Fruit fly (Drosophila melanogaster) whole organism, embryonic: Measurements from ENCODE around the gene g.

ENCODE experiments used
- Bdp1 ChIP-seq: fragments of 200-800 bp; sonication (Bioruptor generic); optimal IDR thresholded peaks from 3 replicates; lab custom pipeline; 2016; ENCODE audit warnings: missing biosample characterization, missing genetic modification characterization
- CG10209 ChIP-seq: fragments of 200-800 bp; sonication (Bioruptor generic); optimal IDR thresholded peaks from 3 replicates; lab custom pipeline; 2017; ENCODE audit warnings: missing biosample characterization, mild to moderate bottlenecking, missing genetic modification characterization, missing genetic modification reagents
- CG10274 ChIP-seq: fragments of 200-800 bp; sonication (Bioruptor generic); optimal IDR thresholded peaks from 3 replicates; lab custom pipeline; 2017; ENCODE audit warnings: missing biosample characterization, mild to moderate bottlenecking, missing genetic modification characterization
- CG10366 ChIP-seq: fragments of 200-800 bp; sonication (Bioruptor generic); IDR thresholded peaks from 2 replicates; pipeline ENCODE4 v1.3.6; 2022; ENCODE audit warnings: missing biosample characterization, missing genetic modification characterization
- CG10565 ChIP-seq: fragments of 200-800 bp; sonication (Bioruptor generic); optimal IDR thresholded peaks from 3 replicates; lab custom pipeline; 2016; ENCODE audit warnings: missing biosample characterization, mild to moderate bottlenecking, missing genetic modification characterization
- CG12942 ChIP-seq: fragments of 200-800 bp; sonication (Bioruptor generic); optimal IDR thresholded peaks from 3 replicates; lab custom pipeline; 2016; ENCODE audit warnings: missing biosample characterization, missing genetic modification characterization
- CG15073 ChIP-seq: fragments of 200-800 bp; sonication (Bioruptor generic); optimal IDR thresholded peaks from 2 replicates; lab custom pipeline; 2016; ENCODE audit warnings: missing biosample characterization, missing genetic modification characterization
- CG1529 ChIP-seq: fragments of 200-800 bp; sonication (Bioruptor generic); optimal IDR thresholded peaks from 3 replicates; lab custom pipeline; 2018; ENCODE audit warnings: missing biosample characterization, missing genetic modification characterization
- CG15601 ChIP-seq: fragments of 200-800 bp; sonication (Bioruptor generic); optimal IDR thresholded peaks from 3 replicates; lab custom pipeline; 2019; ENCODE audit warnings: missing biosample characterization, mild to moderate bottlenecking, missing genetic modification characterization, moderate library complexity
- CG1647 ChIP-seq: fragments of 200-800 bp; sonication (Bioruptor generic); optimal IDR thresholded peaks from 3 replicates; lab custom pipeline; 2016; ENCODE audit warnings: missing biosample characterization, missing genetic modification characterization
- CG1832 ChIP-seq: fragments of 200-800 bp; sonication (Bioruptor generic); optimal IDR thresholded peaks from 2 replicates; lab custom pipeline; 2017; ENCODE audit warnings: missing biosample characterization, mild to moderate bottlenecking, missing genetic modification characterization, inconsistent platforms
- CG30431 ChIP-seq: fragments of 200-800 bp; sonication (Bioruptor generic); optimal IDR thresholded peaks from 2 replicates; lab custom pipeline; 2017; ENCODE audit warnings: missing biosample characterization, missing genetic modification characterization
- CG34422 ChIP-seq: fragments of 200-800 bp; sonication (Bioruptor generic); IDR thresholded peaks from 3 replicates; pipeline ENCODE4 v1.3.6; 2022; ENCODE audit warnings: missing biosample characterization, missing genetic modification characterization
- CG4282 ChIP-seq: fragments of 200-800 bp; sonication (Bioruptor generic); optimal IDR thresholded peaks from 2 replicates; lab custom pipeline; 2016; ENCODE audit warnings: missing biosample characterization, missing genetic modification characterization
- CG4328 ChIP-seq: fragments of 200-800 bp; sonication (Bioruptor generic); optimal IDR thresholded peaks from 3 replicates; lab custom pipeline; 2017; ENCODE audit warnings: missing biosample characterization, missing genetic modification reagents, missing genetic modification characterization
- CG43689 ChIP-seq: fragments of 200-800 bp; sonication (Bioruptor generic); IDR thresholded peaks from 2 replicates; pipeline ENCODE4 v1.3.6; 2022; ENCODE audit warnings: missing biosample characterization, missing genetic modification characterization
- CG4404 ChIP-seq: fragments of 200-800 bp; sonication (Bioruptor generic); IDR thresholded peaks from 2 replicates; pipeline ENCODE4 v1.3.6; 2022; ENCODE audit warnings: missing biosample characterization, missing genetic modification characterization
- CG6654 ChIP-seq: fragments of 200-800 bp; sonication (Bioruptor generic); optimal IDR thresholded peaks from 2 replicates; lab custom pipeline; 2017; ENCODE audit warnings: missing biosample characterization, mild to moderate bottlenecking, missing genetic modification characterization
- CG7357 ChIP-seq: fragments of 200-800 bp; sonication (Bioruptor generic); IDR thresholded peaks from 3 replicates; pipeline ENCODE4 v1.3.6; 2022; ENCODE audit warnings: missing biosample characterization, missing genetic modification characterization
- CG8359 ChIP-seq: fragments of 200-800 bp; sonication (Bioruptor generic); optimal IDR thresholded peaks from 2 replicates; lab custom pipeline; 2017; ENCODE audit warnings: missing biosample characterization, mild to moderate bottlenecking, missing genetic modification characterization, borderline replicate concordance
- CG8388 ChIP-seq: fragments of 200-800 bp; sonication (Bioruptor generic); optimal IDR thresholded peaks from 2 replicates; lab custom pipeline; 2019; ENCODE audit warnings: missing biosample characterization, mild to moderate bottlenecking, missing genetic modification characterization, moderate library complexity
- CG8478 ChIP-seq: fragments of >200 bp; optimal IDR thresholded peaks from 2 replicates; lab custom pipeline; 2018
- Doc3 ChIP-seq: fragments of 200-800 bp; sonication (Bioruptor generic); IDR thresholded peaks from 3 replicates; pipeline ENCODE4 v1.3.6; 2022; ENCODE audit warnings: missing biosample characterization, missing genetic modification characterization; ENCODE audit not compliant: partially characterized antibody
- Hand ChIP-seq: fragments of 200-800 bp; sonication (Bioruptor generic); optimal IDR thresholded peaks from 2 replicates; lab custom pipeline; 2017; ENCODE audit warnings: mild to moderate bottlenecking, missing biosample characterization, missing genetic modification reagents, missing genetic modification characterization
- Hr3 ChIP-seq: fragments of 200-800 bp; sonication (Bioruptor generic); optimal IDR thresholded peaks from 3 replicates; lab custom pipeline; 2016; ENCODE audit warnings: missing biosample characterization, missing genetic modification characterization
- Hr51 ChIP-seq, 2 experiments: fragments of 200-800 bp; sonication (Bioruptor generic); optimal IDR thresholded peaks; 2 replicates in 1 of 2; 3 replicates in 1 of 2; lab custom pipeline; 2016 to 2018; ENCODE audit warnings: missing biosample characterization in 2 of 2, missing genetic modification characterization in 2 of 2, mild to moderate bottlenecking in 1 of 2, moderate library complexity in 1 of 2
- Lpt ChIP-seq: fragments of >200 bp; optimal IDR thresholded peaks from 2 replicates; lab custom pipeline; 2018; ENCODE audit warnings: missing biosample characterization, missing genetic modification characterization
- NFAT ChIP-seq: fragments of 200-800 bp; sonication (Bioruptor generic); IDR thresholded peaks from 2 replicates; pipeline ENCODE4 v1.3.6; 2022; ENCODE audit warnings: missing biosample characterization, missing genetic modification characterization
- Nf-YA ChIP-seq: fragments of 200-800 bp; sonication (Bioruptor generic); IDR thresholded peaks from 2 replicates; pipeline ENCODE4 v1.3.6; 2022; ENCODE audit warnings: missing biosample characterization, missing genetic modification characterization
- Nf-YC ChIP-seq: fragments of 200-800 bp; optimal IDR thresholded peaks from 3 replicates; lab custom pipeline; 2019; ENCODE audit warnings: missing biosample characterization, mild to moderate bottlenecking, missing genetic modification characterization, moderate library complexity
- Oli ChIP-seq: fragments of 200-800 bp; sonication (Bioruptor generic); optimal IDR thresholded peaks from 2 replicates; lab custom pipeline; 2018; ENCODE audit warnings: missing biosample characterization, mild to moderate bottlenecking, missing genetic modification characterization, moderate library complexity
- Ptx1 ChIP-seq: fragments of 200-800 bp; sonication (Bioruptor generic); IDR thresholded peaks from 2 replicates; pipeline ENCODE4 v1.3.6; 2022; ENCODE audit warnings: missing biosample characterization, missing genetic modification characterization
- Sox100B ChIP-seq: fragments of 200-800 bp; sonication (Bioruptor generic); optimal IDR thresholded peaks from 3 replicates; lab custom pipeline; 2018; ENCODE audit warnings: missing biosample characterization, mild to moderate bottlenecking, missing genetic modification characterization
- Sry-δ ChIP-seq: fragments of 200-800 bp; sonication (Bioruptor generic); optimal IDR thresholded peaks from 2 replicates; lab custom pipeline; 2016; ENCODE audit warnings: missing biosample characterization, missing genetic modification characterization
- Tbp ChIP-seq: fragments of >200 bp; optimal IDR thresholded peaks from 2 replicates; lab custom pipeline; 2018; ENCODE audit warnings: missing biosample characterization, missing genetic modification characterization
- Xbp1 ChIP-seq: fragments of 200-800 bp; sonication (Bioruptor generic); optimal IDR thresholded peaks from 3 replicates; lab custom pipeline; 2016; ENCODE audit warnings: missing biosample characterization, mild to moderate bottlenecking, missing genetic modification characterization
- al ChIP-seq: fragments of 200-800 bp; sonication (Bioruptor generic); IDR thresholded peaks from 2 replicates; pipeline ENCODE4 v1.3.6; 2022; ENCODE audit warnings: missing biosample characterization, missing genetic modification characterization
- cg ChIP-seq: fragments of 200-800 bp; sonication (Bioruptor generic); optimal IDR thresholded peaks from 3 replicates; lab custom pipeline; 2019; ENCODE audit warnings: missing biosample characterization, mild to moderate bottlenecking, missing genetic modification characterization, moderate library complexity
- corto ChIP-seq: fragments of 200-800 bp; sonication (Bioruptor generic); optimal IDR thresholded peaks from 2 replicates; lab custom pipeline; 2016; ENCODE audit warnings: missing biosample characterization, mild to moderate bottlenecking, missing genetic modification characterization, moderate library complexity
- dati ChIP-seq: fragments of 200-800 bp; sonication (Bioruptor generic); IDR thresholded peaks from 2 replicates; pipeline ENCODE4 v1.3.6; 2022; ENCODE audit warnings: missing biosample characterization, missing genetic modification characterization
- en ChIP-seq: fragments of 200-800 bp; sonication (Bioruptor generic); optimal IDR thresholded peaks from 2 replicates; lab custom pipeline; 2016; ENCODE audit warnings: missing biosample characterization, missing genetic modification characterization
- inv ChIP-seq: fragments of 200-800 bp; sonication (Bioruptor generic); IDR thresholded peaks from 2 replicates; pipeline ENCODE4 v1.3.6; 2022; ENCODE audit warnings: missing biosample characterization, missing genetic modification characterization; ENCODE audit not compliant: partially characterized antibody
- kah ChIP-seq: fragments of 200-800 bp; sonication (Bioruptor generic); optimal IDR thresholded peaks from 2 replicates; lab custom pipeline; 2018; ENCODE audit warnings: missing biosample characterization, mild to moderate bottlenecking, missing genetic modification characterization
- kni ChIP-seq: fragments of 200-800 bp; sonication (Bioruptor generic); optimal IDR thresholded peaks from 3 replicates; lab custom pipeline; 2017; ENCODE audit warnings: mild to moderate bottlenecking, missing biosample characterization, missing genetic modification reagents, missing genetic modification characterization
- lmd ChIP-seq: fragments of 200-800 bp; sonication (Bioruptor generic); IDR thresholded peaks from 2 replicates; pipeline ENCODE4 v1.3.6; 2022; ENCODE audit warnings: missing biosample characterization, missing genetic modification characterization
- peb ChIP-seq: fragments of 200-800 bp; sonication (Bioruptor generic); IDR thresholded peaks from 2 replicates; pipeline ENCODE4 v1.3.6; 2022; ENCODE audit warnings: missing biosample characterization, missing genetic modification characterization
- pho ChIP-seq: fragments of 200-800 bp; sonication (Bioruptor generic); optimal IDR thresholded peaks from 2 replicates; lab custom pipeline; 2016; ENCODE audit warnings: missing biosample characterization, missing genetic modification characterization
- seq ChIP-seq: fragments of 200-800 bp; sonication (Bioruptor generic); IDR thresholded peaks from 2 replicates; pipeline ENCODE4 v1.3.6; 2022; ENCODE audit warnings: missing biosample characterization, missing genetic modification characterization
- slp2 ChIP-seq: fragments of 200-800 bp; sonication (Bioruptor generic); optimal IDR thresholded peaks from 2 replicates; lab custom pipeline; 2016; ENCODE audit warnings: missing biosample characterization, missing genetic modification characterization
- sqz ChIP-seq: fragments of 200-800 bp; sonication (Bioruptor generic); optimal IDR thresholded peaks from 3 replicates; lab custom pipeline; 2018; ENCODE audit warnings: missing biosample characterization, mild to moderate bottlenecking, missing genetic modification characterization
- usp ChIP-seq: fragments of >200 bp; optimal IDR thresholded peaks from 2 replicates; lab custom pipeline; 2017; ENCODE audit warnings: missing biosample characterization, missing genetic modification characterization

g gene

dm6 chrX:13764397-13765119 is 28.5 kb upstream of the g start (continued):
- TF ChIP-seq peb (GFP tag; lab: Robert Waterston, UW) (peak; percentile 15; the same call in 1 of the 2 replicates), CG6654 (GFP tag; lab: Kevin White, UChicago) (no peak), Lpt (GFP tag; lab: Kevin White, UChicago) (no peak), Nf-YA (GFP tag; lab: Robert Waterston, UW) (0 out of 2 replicates have a peak, but pooled peaks have one; percentile 46), CG8359 (GFP tag; lab: Kevin White, UChicago) (no peak), pho (GFP tag; lab: Kevin White, UChicago) (no peak), CG12942 (no peak), Hr3 (GFP tag; lab: Kevin White, UChicago) (no peak), CG34422 (peak; percentile 56; the same call in 1 of the 3 replicates), CG8388 (GFP tag; lab: Kevin White, UChicago) (peak; percentile 54), CG43689 (GFP tag; lab: Robert Waterston, UW) (no peak), en (GFP tag; lab: Kevin White, UChicago) (no peak), NFAT (no peak), seq (no peak), Hr51 (GFP tag; optimal IDR thresholded peaks at IDR 0.05; lab: Kevin White, UChicago) (peak in 1 of 2 experiments; percentile 63), inv (GFP tag; lab: Robert Waterston, UW) (no peak), Nf-YC (tag; lab: Kevin White, UChicago) (no peak), kah (GFP tag; lab: Kevin White, UChicago) (no peak), CG10366 (GFP tag; lab: Robert Waterston, UW) (no peak), CG30431 (GFP tag; lab: Kevin White, UChicago) (no peak), lmd (GFP tag; lab: Robert Waterston, UW) (peak; percentile 21; the same call in 1 of the 2 replicates), Doc3 (GFP tag; lab: Robert Waterston, UW) (no peak), Oli (peak; percentile 38), CG4328 (GFP tag; lab: Kevin White, UChicago) (no peak), Bdp1 (no peak), CG15601 (tag; lab: Kevin White, UChicago) (no peak), CG1647 (GFP tag; lab: Kevin White, UChicago) (no peak), corto (GFP tag; lab: Kevin White, UChicago) (no peak), al (GFP tag; lab: Robert Waterston, UW) (no peak), usp (GFP tag; lab: Kevin White, UChicago) (no peak), CG15073 (no peak), CG4282 (GFP tag; lab: Kevin White, UChicago) (no peak), Hand (GFP tag; lab: Kevin White, UChicago) (no peak), CG1529 (no peak), CG1832 (GFP tag; lab: Kevin White, UChicago) (no peak), sqz (peak; percentile 11), Sry-δ (no peak), CG10565 (GFP tag; lab: Kevin White, UChicago) (no peak), dati (GFP tag; lab: Robert Waterston, UW) (no peak), slp2 (no peak), kni (GFP tag; lab: Kevin White, UChicago) (no peak), Ptx1 (GFP tag; lab: Robert Waterston, UW) (peak; percentile 67), Xbp1 (GFP tag; lab: Kevin White, UChicago) (peak; percentile 58), CG7357 (no peak), Sox100B (GFP tag; lab: Kevin White, UChicago) (peak; percentile 29), CG4404 (GFP tag; lab: Robert Waterston, UW) (no peak), CG10209 (GFP tag; lab: Kevin White, UChicago) (peak; percentile 43), cg (GFP tag; lab: Kevin White, UChicago) (no peak), CG8478 (lab: Kevin White, UChicago) (no peak), Tbp (GFP tag; lab: Kevin White, UChicago) (no peak), CG10274 (GFP tag; lab: Kevin White, UChicago) (no peak)
